Worm (Caenorhabditis elegans) whole organism, L1 larva: ENCODE measurements around the gene tag-250.

ENCODE experiments used
- ama-1 ChIP-seq: fragments of 150-350 bp; optimal IDR thresholded peaks from 2 replicates; lab custom pipeline; 2014
- blmp-1 ChIP-seq: fragments of 150-350 bp; optimal IDR thresholded peaks from 2 replicates; lab custom pipeline; 2014; ENCODE audit warnings: missing biosample characterization, missing genetic modification characterization
- ceh-82 ChIP-seq, 3 experiments: fragments of 150-350 bp in 1 of 3; sonication (generic microtip) in 2 of 3; optimal IDR thresholded peaks; 2 replicates each; lab custom pipeline; 2014 to 2017; ENCODE audit warnings: missing biosample characterization in 3 of 3, missing genetic modification characterization in 3 of 3
- dpl-1 ChIP-seq, 3 experiments: fragments of 150-350 bp in 2 of 3; sonication (generic microtip) in 1 of 3; optimal IDR thresholded peaks; 2 replicates each; lab custom pipeline; 2014 to 2017; ENCODE audit warnings: missing biosample characterization in 3 of 3, missing genetic modification characterization in 3 of 3, missing genetic modification reagents in 3 of 3
- fkh-10 ChIP-seq: sonication (generic microtip); optimal IDR thresholded peaks from 2 replicates; lab custom pipeline; 2017; ENCODE audit warnings: missing biosample characterization, missing genetic modification reagents, missing genetic modification characterization
- lin-35 ChIP-seq, 2 experiments: fragments of 150-350 bp; optimal IDR thresholded peaks; 2 replicates each; lab custom pipeline; 2014; ENCODE audit warnings: missing biosample characterization in 2 of 2, missing genetic modification characterization in 2 of 2, missing genetic modification reagents in 2 of 2
- mep-1 ChIP-seq: fragments of 150-350 bp; optimal IDR thresholded peaks from 2 replicates; lab custom pipeline; 2014; ENCODE audit warnings: missing biosample characterization, missing genetic modification characterization
- nhr-11 ChIP-seq: fragments of 150-350 bp; optimal IDR thresholded peaks from 2 replicates; lab custom pipeline; 2014; ENCODE audit warnings: missing biosample characterization, missing genetic modification characterization
- nhr-19 ChIP-seq: fragments of 200-800 bp; sonication (Bioruptor generic); conservative IDR thresholded peaks from 2 replicates; pipeline ENCODE4 v1.3.6; 2022; ENCODE audit warnings: missing genetic modification characterization, missing compliant biosample characterization
- nhr-20 ChIP-seq: sonication (generic microtip); optimal IDR thresholded peaks from 2 replicates; lab custom pipeline; 2016; ENCODE audit warnings: mild to moderate bottlenecking, missing genetic modification characterization, missing compliant biosample characterization
- rnt-1 ChIP-seq: sonication (generic microtip); optimal IDR thresholded peaks from 2 replicates; lab custom pipeline; 2016; ENCODE audit warnings: mild to moderate bottlenecking, missing genetic modification characterization, moderate library complexity, missing compliant biosample characterization
- skn-1 ChIP-seq: fragments of 150-350 bp; optimal IDR thresholded peaks from 2 replicates; lab custom pipeline; 2014; ENCODE audit warnings: missing biosample characterization, missing genetic modification characterization
- zag-1 ChIP-seq: fragments of 150-350 bp; optimal IDR thresholded peaks from 2 replicates; lab custom pipeline; 2014; ENCODE audit warnings: missing biosample characterization, missing genetic modification characterization
- ztf-11 ChIP-seq, 2 experiments: sonication (generic microtip); optimal IDR thresholded peaks; 2 replicates each; lab custom pipeline; 2016 to 2017; ENCODE audit warnings: missing genetic modification characterization in 2 of 2, missing biosample characterization in 1 of 2, missing compliant biosample characterization in 1 of 2

- TF ChIP-seq ztf-11 (tag; optimal IDR thresholded peaks at IDR 0.05; lab: Kevin White, UChicago) (no peak), rnt-1 (tag; lab: Kevin White, UChicago) (peak; percentile 68), ama-1 (no peak), zag-1 (no peak), dpl-1 (GFP tag; optimal IDR thresholded peaks at IDR 0.05; lab: Kevin White, UChicago) (peak; percentile 79 to 92 (median 84)), skn-1 (tag; lab: Kevin White, UChicago) (peak; percentile 34), lin-35 (GFP tag; optimal IDR thresholded peaks at IDR 0.05; lab: Kevin White, UChicago) (peak; percentile 74 to 91), blmp-1 (tag; lab: Kevin White, UChicago) (peak; percentile 64), fkh-10 (no peak), nhr-19 (GFP tag; lab: Robert Waterston, UW) (peak; percentile 52), ceh-82 (tag; optimal IDR thresholded peaks at IDR 0.05; lab: Kevin White, UChicago) (peak in 1 of 3 experiments; percentile 43), mep-1 (tag; lab: Kevin White, UChicago) (no peak), nhr-11 (tag; lab: Kevin White, UChicago) (no peak), nhr-20 (peak; percentile 48)
These were observed 27.5 kb upstream of the tag-250 start, which contains the start of gene C29E4.15 for ce11 chrIII:7952077-7952765.
